Worm (Caenorhabditis elegans) whole organism, L4/young adult: ENCODE data around the gene lbp-1.

Experiments
- W03F9.2 ChIP-seq: fragments of 150-350 bp; optimal IDR thresholded peaks from 2 replicates; lab custom pipeline; 2014; ENCODE audit warnings: missing biosample characterization, missing genetic modification characterization
- dao-5 ChIP-seq: sonication (generic microtip); optimal IDR thresholded peaks from 2 replicates; lab custom pipeline; 2016; ENCODE audit warnings: missing genotype, missing genetic modification characterization, moderate library complexity, missing compliant biosample characterization
- him-1 ChIP-seq: sonication (generic microtip); optimal IDR thresholded peaks from 2 replicates; lab custom pipeline; 2016; ENCODE audit warnings: missing genotype, missing genetic modification reagents, missing genetic modification characterization, missing compliant biosample characterization

DNA sequence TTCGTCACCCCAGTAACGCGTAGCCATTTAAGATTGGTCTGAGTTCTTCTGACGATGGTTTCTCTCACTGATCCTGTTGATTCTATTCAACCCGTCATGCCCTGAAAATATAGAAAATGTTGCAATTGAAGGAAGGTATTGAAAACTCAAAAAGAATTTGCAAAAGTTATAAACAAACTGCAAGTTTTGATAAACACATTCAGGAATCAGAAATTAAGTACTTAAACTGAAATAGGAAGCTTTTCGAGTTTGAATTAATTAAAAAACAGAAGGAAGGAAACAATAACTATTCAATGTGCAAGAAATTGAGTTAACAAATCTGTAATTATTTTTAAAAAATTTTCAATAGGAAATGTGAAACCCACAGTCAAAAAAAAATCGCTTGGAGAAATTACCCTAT, 38.7 kb upstream of the lbp-1 start, which contains the start of gene rgl-1:
- no peak for TF ChIP-seq dao-5 (tag; lab: Kevin White, UChicago)
- no peak for TF ChIP-seq him-1
- no peak for TF ChIP-seq W03F9.2 (tag; lab: Kevin White, UChicago)
